Worm (Caenorhabditis elegans) whole organism, L4 larva: ENCODE results near the gene ent-3.

Experiments
- F10B5.3 ChIP-seq: sonication (generic microtip); optimal IDR thresholded peaks from 2 replicates; lab custom pipeline; 2016; ENCODE audit warnings: mild to moderate bottlenecking, missing genetic modification characterization, missing compliant biosample characterization
- F37D6.2 ChIP-seq: sonication (generic microtip); optimal IDR thresholded peaks from 2 replicates; lab custom pipeline; 2016; ENCODE audit warnings: mild to moderate bottlenecking, missing genetic modification characterization, missing compliant biosample characterization
- F49E8.2 ChIP-seq: sonication (generic microtip); optimal IDR thresholded peaks from 2 replicates; lab custom pipeline; 2016; ENCODE audit warnings: missing compliant biosample characterization, mild to moderate bottlenecking, missing genetic modification characterization, borderline replicate concordance
- T20F7.1 ChIP-seq: fragments of 200-800 bp; sonication (Bioruptor generic); optimal IDR thresholded peaks from 2 replicates; lab custom pipeline; 2018; ENCODE audit warnings: mild to moderate bottlenecking, missing genetic modification characterization, missing compliant biosample characterization
- T26A8.4 ChIP-seq: fragments of 200-800 bp; sonication (Bioruptor generic); IDR thresholded peaks from 2 replicates; pipeline ENCODE4 v1.3.6; 2022; ENCODE audit warnings: missing genetic modification characterization, missing compliant biosample characterization
- Y48G9A.11 ChIP-seq: fragments of 200-800 bp; sonication (Bioruptor generic); IDR thresholded peaks from 2 replicates; pipeline ENCODE4 v1.3.6; 2022; ENCODE audit warnings: missing genetic modification reagents, missing genetic modification characterization, missing compliant biosample characterization
- Y5F2A.4 ChIP-seq: fragments of 200-800 bp; sonication (Bioruptor generic); optimal IDR thresholded peaks from 2 replicates; lab custom pipeline; 2018; ENCODE audit warnings: mild to moderate bottlenecking, missing genetic modification characterization, missing compliant biosample characterization
- ZK337.2 ChIP-seq: fragments of 200-800 bp; sonication (Bioruptor generic); IDR thresholded peaks from 2 replicates; pipeline ENCODE4 v1.3.6; 2022; ENCODE audit warnings: missing genetic modification reagents, missing genetic modification characterization, missing compliant biosample characterization
- arid-1 ChIP-seq: fragments of 200-800 bp; sonication (Bioruptor generic); conservative IDR thresholded peaks from 2 replicates; pipeline ENCODE4 v1.3.6; 2022; ENCODE audit warnings: missing genetic modification reagents, missing genetic modification characterization, missing compliant biosample characterization
- ceh-20 ChIP-seq: fragments of 200-800 bp; sonication (Bioruptor generic); IDR thresholded peaks from 2 replicates; pipeline ENCODE4 v1.3.6; 2022; ENCODE audit warnings: missing genetic modification reagents, missing genetic modification characterization, missing compliant biosample characterization
- ceh-32 ChIP-seq: sonication (generic microtip); optimal IDR thresholded peaks from 2 replicates; lab custom pipeline; 2016; ENCODE audit warnings: mild to moderate bottlenecking, missing genetic modification characterization, missing compliant biosample characterization; ENCODE audit not compliant: poor library complexity
- ceh-44 ChIP-seq: fragments of 200-800 bp; sonication (Bioruptor generic); IDR thresholded peaks from 2 replicates; pipeline ENCODE4 v1.3.6; 2022; ENCODE audit warnings: missing genetic modification reagents, missing genetic modification characterization, missing compliant biosample characterization
- ceh-82 ChIP-seq: sonication (generic microtip); optimal IDR thresholded peaks from 2 replicates; lab custom pipeline; 2017; ENCODE audit warnings: missing biosample characterization, missing genetic modification characterization
- cey-2 ChIP-seq: sonication (generic microtip); optimal IDR thresholded peaks from 3 replicates; lab custom pipeline; 2017; ENCODE audit warnings: missing genetic modification characterization, mild to moderate bottlenecking, missing compliant biosample characterization, antibody characterized with exemption, borderline replicate concordance; ENCODE audit not compliant: insufficient read depth
- daf-16 ChIP-seq, 3 experiments: sonication (generic microtip); optimal IDR thresholded peaks; 2 replicates each; lab custom pipeline; 2016 to 2017; ENCODE audit warnings: missing genetic modification characterization in 3 of 3, missing genetic modification reagents in 3 of 3, mild to moderate bottlenecking in 2 of 3, missing compliant biosample characterization in 2 of 3, missing biosample characterization in 1 of 3, moderate library complexity in 1 of 3
- daf-8 ChIP-seq: fragments of 200-800 bp; sonication (Bioruptor generic); IDR thresholded peaks from 2 replicates; pipeline ENCODE4 v1.3.6; 2022; ENCODE audit warnings: missing genetic modification characterization, missing compliant biosample characterization
- dmd-9 ChIP-seq: fragments of 200-800 bp; sonication (Bioruptor generic); IDR thresholded peaks from 2 replicates; pipeline ENCODE4 v1.3.6; 2022; ENCODE audit warnings: missing genetic modification reagents, missing genetic modification characterization, missing compliant biosample characterization
- duxl-1 ChIP-seq: sonication (generic microtip); optimal IDR thresholded peaks from 2 replicates; lab custom pipeline; 2016; ENCODE audit warnings: mild to moderate bottlenecking, missing genetic modification characterization, moderate library complexity, missing compliant biosample characterization; ENCODE audit not compliant: poor library complexity
- egl-27 ChIP-seq: sonication (generic microtip); optimal IDR thresholded peaks from 3 replicates; lab custom pipeline; 2017; ENCODE audit warnings: missing biosample characterization, missing genetic modification reagents, missing genetic modification characterization
- gei-8 ChIP-seq: fragments of 200-800 bp; sonication (Bioruptor generic); optimal IDR thresholded peaks from 2 replicates; lab custom pipeline; 2018; ENCODE audit warnings: mild to moderate bottlenecking, missing genetic modification characterization, missing compliant biosample characterization
- lim-7 ChIP-seq: fragments of 200-800 bp; sonication (Bioruptor generic); IDR thresholded peaks from 2 replicates; pipeline ENCODE4 v1.3.6; 2022; ENCODE audit warnings: missing genetic modification characterization, missing compliant biosample characterization
- lin-1 ChIP-seq: fragments of 200-800 bp; sonication (Bioruptor generic); IDR thresholded peaks from 2 replicates; pipeline ENCODE4 v1.3.6; 2022; ENCODE audit warnings: missing genetic modification reagents, missing genetic modification characterization, missing compliant biosample characterization
- lin-13 ChIP-seq: fragments of 150-350 bp; optimal IDR thresholded peaks from 2 replicates; lab custom pipeline; 2014; ENCODE audit warnings: missing biosample characterization, missing genetic modification reagents, missing genetic modification characterization
- lin-15B ChIP-seq: fragments of 150-350 bp; sonication (generic microtip); optimal IDR thresholded peaks from 3 replicates; lab custom pipeline; 2014; ENCODE audit warnings: missing biosample characterization, missing genetic modification characterization
- lin-29 ChIP-seq: fragments of 200-800 bp; sonication (Bioruptor generic); IDR thresholded peaks from 2 replicates; pipeline ENCODE4 v1.3.6; 2022; ENCODE audit warnings: missing genetic modification reagents, missing genetic modification characterization, missing compliant biosample characterization
- lin-38 ChIP-seq: fragments of 200-800 bp; sonication (Bioruptor generic); IDR thresholded peaks from 2 replicates; pipeline ENCODE4 v1.3.6; 2022; ENCODE audit warnings: missing genetic modification reagents, missing genetic modification characterization, missing compliant biosample characterization
- lsy-2 ChIP-seq, 2 experiments: fragments of 150-350 bp in 1 of 2; sonication (generic microtip) in 1 of 2; optimal IDR thresholded peaks; 2 replicates each; lab custom pipeline; 2014 to 2017; ENCODE audit warnings: missing biosample characterization in 2 of 2, missing genetic modification characterization in 2 of 2
- madf-9 ChIP-seq: fragments of 200-800 bp; sonication (Bioruptor generic); conservative IDR thresholded peaks from 2 replicates; pipeline ENCODE4 v1.3.6; 2022; ENCODE audit warnings: missing genetic modification reagents, missing genetic modification characterization, missing compliant biosample characterization
- mdt-29 ChIP-seq: fragments of 200-800 bp; sonication (Bioruptor generic); IDR thresholded peaks from 2 replicates; pipeline ENCODE4 v1.3.6; 2022; ENCODE audit warnings: missing genetic modification reagents, missing genetic modification characterization, missing compliant biosample characterization
- nhr-25 ChIP-seq: sonication (generic microtip); optimal IDR thresholded peaks from 2 replicates; lab custom pipeline; 2017; ENCODE audit warnings: missing genetic modification characterization, mild to moderate bottlenecking, missing compliant biosample characterization, antibody characterized with exemption, moderate library complexity, borderline replicate concordance; ENCODE audit not compliant: insufficient read depth
- nhr-28 ChIP-seq: fragments of 150-350 bp; optimal IDR thresholded peaks from 2 replicates; lab custom pipeline; 2014; ENCODE audit warnings: missing biosample characterization, missing genetic modification characterization
- nhr-6 ChIP-seq: fragments of 150-350 bp; optimal IDR thresholded peaks from 2 replicates; lab custom pipeline; 2014; ENCODE audit warnings: missing biosample characterization, missing genetic modification characterization
- nhr-77 ChIP-seq: fragments of 150-350 bp; optimal IDR thresholded peaks from 2 replicates; lab custom pipeline; 2014; ENCODE audit warnings: missing biosample characterization, missing genetic modification characterization
- pha-4 ChIP-seq, 2 experiments: fragments of 150-350 bp in 1 of 2; fragments of 200-800 bp in 1 of 2; sonication (Bioruptor generic) in 1 of 2; IDR thresholded peaks in 1 of 2; optimal IDR thresholded peaks in 1 of 2; 2 replicates each; pipeline versions ENCODE4 v1.3.6 to Lab custom; 2014 to 2022; ENCODE audit warnings: missing genetic modification characterization in 2 of 2, missing genetic modification reagents in 2 of 2, missing biosample characterization in 1 of 2, missing compliant biosample characterization in 1 of 2
- pqm-1 ChIP-seq: sonication (generic microtip); optimal IDR thresholded peaks from 2 replicates; lab custom pipeline; 2017; ENCODE audit warnings: missing biosample characterization, missing genetic modification characterization
- saeg-2 ChIP-seq: fragments of 200-800 bp; sonication (Bioruptor generic); IDR thresholded peaks from 2 replicates; pipeline ENCODE4 v1.3.6; 2022; ENCODE audit warnings: missing genetic modification reagents, missing genetic modification characterization, missing compliant biosample characterization
- sdz-12 ChIP-seq: fragments of 200-800 bp; sonication (Bioruptor generic); optimal IDR thresholded peaks from 2 replicates; lab custom pipeline; 2018; ENCODE audit warnings: mild to moderate bottlenecking, missing genetic modification characterization, missing compliant biosample characterization
- set-16 ChIP-seq: fragments of 200-800 bp; sonication (Bioruptor generic); IDR thresholded peaks from 2 replicates; pipeline ENCODE4 v1.3.6; 2022; ENCODE audit warnings: missing genetic modification reagents, missing genetic modification characterization, missing compliant biosample characterization
- skn-1 ChIP-seq: fragments of 150-350 bp; optimal IDR thresholded peaks from 2 replicates; lab custom pipeline; 2014; ENCODE audit warnings: missing biosample characterization, missing genetic modification characterization
- snpc-4 ChIP-seq: fragments of 150-350 bp; optimal IDR thresholded peaks from 2 replicates; lab custom pipeline; 2014; ENCODE audit warnings: missing biosample characterization, missing genetic modification characterization
- spr-1 ChIP-seq: sonication (generic microtip); optimal IDR thresholded peaks from 2 replicates; lab custom pipeline; 2016; ENCODE audit warnings: mild to moderate bottlenecking, missing genetic modification characterization, missing compliant biosample characterization
- spr-3 ChIP-seq: fragments of 200-800 bp; sonication (Bioruptor generic); optimal IDR thresholded peaks from 2 replicates; lab custom pipeline; 2018; ENCODE audit warnings: mild to moderate bottlenecking, missing genetic modification characterization, missing compliant biosample characterization
- tag-97 ChIP-seq: fragments of 200-800 bp; sonication (Bioruptor generic); IDR thresholded peaks from 2 replicates; pipeline ENCODE4 v1.3.6; 2022; ENCODE audit warnings: missing genetic modification characterization, missing compliant biosample characterization
- unc-39 ChIP-seq: sonication (generic microtip); optimal IDR thresholded peaks from 2 replicates; lab custom pipeline; 2017; ENCODE audit warnings: missing biosample characterization, missing genetic modification characterization
- unc-62 ChIP-seq, 3 experiments: fragments of 150-350 bp in 1 of 3; sonication (generic microtip); optimal IDR thresholded peaks in 2 of 3; peaks in 1 of 3; 1 replicate in 1 of 3; 2 replicates in 2 of 3; lab custom pipeline; 2014 to 2017; ENCODE audit warnings: missing biosample characterization in 3 of 3, missing genetic modification characterization in 3 of 3, missing genetic modification reagents in 3 of 3, missing genotype in 1 of 3
- zag-1 ChIP-seq: fragments of 150-350 bp; optimal IDR thresholded peaks from 2 replicates; lab custom pipeline; 2014; ENCODE audit warnings: missing biosample characterization, missing genetic modification characterization
- zfp-2 ChIP-seq: sonication (generic microtip); optimal IDR thresholded peaks from 2 replicates; lab custom pipeline; 2016; ENCODE audit warnings: mild to moderate bottlenecking, missing genetic modification characterization, missing compliant biosample characterization
- zfp-3 ChIP-seq: fragments of 200-800 bp; sonication (Bioruptor generic); conservative IDR thresholded peaks from 2 replicates; pipeline ENCODE4 v1.3.6; 2022; ENCODE audit warnings: missing genetic modification reagents, missing genetic modification characterization, missing compliant biosample characterization
- ztf-11 ChIP-seq: fragments of 150-350 bp; optimal IDR thresholded peaks from 2 replicates; lab custom pipeline; 2014; ENCODE audit warnings: missing biosample characterization, missing genetic modification characterization

ent-3 gene

DNA sequence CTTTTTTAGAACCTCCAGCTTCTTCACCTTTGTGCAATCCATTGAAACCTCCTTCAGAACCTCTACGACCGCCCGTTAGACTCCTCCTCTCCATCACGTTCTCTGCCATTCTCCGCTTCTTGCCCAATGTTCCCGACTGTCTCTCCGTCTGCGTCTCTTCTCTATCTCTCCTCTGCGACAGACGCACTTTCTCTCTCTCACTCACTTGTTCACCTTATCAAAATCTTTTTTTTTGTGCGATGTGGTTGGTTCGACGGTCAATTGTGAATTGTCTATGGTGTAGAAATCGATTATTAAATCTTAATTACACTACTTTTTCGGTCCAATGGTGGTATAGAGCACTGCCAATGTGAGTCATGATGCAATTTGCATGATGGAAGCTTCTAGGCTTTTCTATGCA lies 42.4 kb downstream of the ent-3 start, which contains the start of gene atfs-1:
Gene atfs-1, plus strand, starts transcription at position 213 of the 400 bp plus-strand sequence.
- TF ChIP-seq lin-15B (tag; lab: Kevin White, UChicago) (no peak), madf-9 (GFP tag; lab: Robert Waterston, UW) (0 out of 2 replicates have a peak, but pooled peaks have one; percentile 38), spr-3 (no peak), saeg-2 (no peak), spr-1 (no peak), nhr-77 (tag; lab: Kevin White, UChicago) (peak; percentile 69), lin-13 (peak; percentile 14), lin-29 (GFP tag; lab: Robert Waterston, UW) (no peak), daf-8 (no peak), Y48G9A.11 (no peak), skn-1 (tag; lab: Kevin White, UChicago) (no peak), set-16 (GFP tag; lab: Robert Waterston, UW) (peak; percentile 38), tag-97 (GFP tag; lab: Robert Waterston, UW) (no peak), ceh-44 (GFP tag; lab: Robert Waterston, UW) (no peak), zfp-2 (no peak), lin-38 (GFP tag; lab: Robert Waterston, UW) (peak; percentile 48), daf-16 (GFP tag; optimal IDR thresholded peaks at IDR 0.05; lab: Kevin White, UChicago) (no peak), daf-16 (tag; optimal IDR thresholded peaks at IDR 0.05; lab: Kevin White, UChicago) (peak; percentile 65), lin-1 (peak; percentile 62; the same call in 1 of the 2 replicates), duxl-1 (tag; lab: Kevin White, UChicago) (no peak), Y5F2A.4 (GFP tag; lab: Kevin White, UChicago) (no peak), gei-8 (GFP tag; lab: Kevin White, UChicago) (no peak), pha-4 (GFP tag; IDR thresholded peaks at IDR 0.05; lab: Robert Waterston, UW) (0 out of 2 replicates have a peak, but pooled peaks have one; percentile 45), pha-4 (tag; optimal IDR thresholded peaks at IDR 0.05; lab: Kevin White, UChicago) (peak; percentile 57), F37D6.2 (tag; lab: Kevin White, UChicago) (no peak), unc-39 (no peak), cey-2 (no peak), lim-7 (no peak), ceh-20 (GFP tag; lab: Robert Waterston, UW) (no peak), unc-62 (GFP tag; optimal IDR thresholded peaks at IDR 0.05 in 1 of 2; lab: Kevin White, UChicago) (peak in 1 of 2 experiments; percentile 75), unc-62 (tag; optimal IDR thresholded peaks at IDR 0.05; lab: Kevin White, UChicago) (no peak), egl-27 (no peak), zfp-3 (GFP tag; lab: Robert Waterston, UW) (no peak), ZK337.2 (GFP tag; lab: Robert Waterston, UW) (no peak), T20F7.1 (GFP tag; lab: Kevin White, UChicago) (no peak), arid-1 (GFP tag; lab: Robert Waterston, UW) (no peak), T26A8.4 (GFP tag; lab: Robert Waterston, UW) (peak; percentile 59), ceh-82 (tag; lab: Kevin White, UChicago) (no peak), sdz-12 (GFP tag; lab: Kevin White, UChicago) (no peak), snpc-4 (tag; lab: Kevin White, UChicago) (no peak), mdt-29 (no peak), F10B5.3 (tag; lab: Kevin White, UChicago) (no peak), dmd-9 (GFP tag; lab: Robert Waterston, UW) (no peak), ztf-11 (tag; lab: Kevin White, UChicago) (no peak), nhr-6 (tag; lab: Kevin White, UChicago) (peak; percentile 98), zag-1 (tag; lab: Kevin White, UChicago) (no peak), F49E8.2 (tag; lab: Kevin White, UChicago) (no peak), ceh-32 (no peak), nhr-25 (tag; lab: Kevin White, UChicago) (no peak), lsy-2 (tag; optimal IDR thresholded peaks at IDR 0.05; lab: Kevin White, UChicago) (peak in 1 of 2 experiments; percentile 71), pqm-1 (tag; lab: Kevin White, UChicago) (peak; percentile 75), nhr-28 (tag; lab: Kevin White, UChicago) (peak; percentile 94)
